Worm (Caenorhabditis elegans) whole organism, L3 larva: Measurements from ENCODE around the gene ZK177.2.
"Not testable (repeated sequence)": the region's sequence is repeated elsewhere in the genome, so short reads cannot be mapped to it uniquely, and the experiment has no call there.

Source experiments
- R02D3.7 ChIP-seq: fragments of 150-350 bp; optimal IDR thresholded peaks from 2 replicates; lab custom pipeline; 2014; ENCODE audit warnings: missing biosample characterization, missing genetic modification characterization
- ceh-16 ChIP-seq: sonication (generic microtip); optimal IDR thresholded peaks from 2 replicates; lab custom pipeline; 2017; ENCODE audit warnings: missing biosample characterization, missing genetic modification characterization
- ceh-28 ChIP-seq: fragments of 150-350 bp; optimal IDR thresholded peaks from 2 replicates; lab custom pipeline; 2014; ENCODE audit warnings: missing biosample characterization, missing genetic modification reagents, missing genetic modification characterization
- ceh-82 ChIP-seq: fragments of 150-350 bp; optimal IDR thresholded peaks from 2 replicates; lab custom pipeline; 2014; ENCODE audit warnings: missing biosample characterization, missing genetic modification characterization
- ceh-9 ChIP-seq: sonication (generic microtip); optimal IDR thresholded peaks from 2 replicates; lab custom pipeline; 2018; ENCODE audit warnings: missing biosample characterization, missing genetic modification characterization
- daf-12 ChIP-seq: fragments of 150-350 bp; optimal IDR thresholded peaks from 2 replicates; lab custom pipeline; 2014; ENCODE audit warnings: missing biosample characterization, missing genetic modification reagents, missing genetic modification characterization
- egl-27 ChIP-seq: sonication (generic microtip); optimal IDR thresholded peaks from 4 replicates; lab custom pipeline; 2017; ENCODE audit warnings: missing biosample characterization, missing genetic modification reagents, missing genetic modification characterization
- egl-5 ChIP-seq: fragments of 150-350 bp; optimal IDR thresholded peaks from 2 replicates; lab custom pipeline; 2017; ENCODE audit warnings: missing biosample characterization, missing genetic modification reagents, missing genetic modification characterization, inconsistent platforms
- elt-1 ChIP-seq: fragments of 150-350 bp; optimal IDR thresholded peaks from 2 replicates; lab custom pipeline; 2014; ENCODE audit warnings: missing biosample characterization, missing genetic modification characterization
- elt-2 ChIP-seq: sonication (generic microtip); optimal IDR thresholded peaks from 2 replicates; lab custom pipeline; 2016; ENCODE audit warnings: missing genetic modification reagents, mild to moderate bottlenecking, missing genetic modification characterization, missing compliant biosample characterization
- elt-3 ChIP-seq, 3 experiments: fragments of 150-350 bp in 1 of 3; sonication (generic microtip) in 2 of 3; optimal IDR thresholded peaks; 2 replicates in 2 of 3; 4 replicates in 1 of 3; lab custom pipeline; 2014 to 2017; ENCODE audit warnings: missing biosample characterization in 3 of 3, missing genetic modification characterization in 3 of 3
- fkh-10 ChIP-seq: sonication (generic microtip); optimal IDR thresholded peaks from 2 replicates; lab custom pipeline; 2017; ENCODE audit warnings: missing biosample characterization, missing genetic modification reagents, missing genetic modification characterization
- fos-1 ChIP-seq: fragments of 150-350 bp; optimal IDR thresholded peaks from 2 replicates; lab custom pipeline; 2014; ENCODE audit warnings: missing biosample characterization, missing genetic modification characterization
- hmg-11 ChIP-seq: sonication (generic microtip); optimal IDR thresholded peaks from 2 replicates; lab custom pipeline; 2016; ENCODE audit warnings: missing genetic modification characterization, missing compliant biosample characterization
- jun-1 ChIP-seq: fragments of 150-350 bp; optimal IDR thresholded peaks from 2 replicates; lab custom pipeline; 2014; ENCODE audit warnings: missing biosample characterization, missing genetic modification reagents, missing genetic modification characterization
- lin-39 ChIP-seq: fragments of 150-350 bp; optimal IDR thresholded peaks from 2 replicates; lab custom pipeline; 2018; ENCODE audit warnings: missing biosample characterization, missing genetic modification reagents, missing genetic modification characterization
- mdl-1 ChIP-seq: fragments of 150-350 bp; optimal IDR thresholded peaks from 2 replicates; lab custom pipeline; 2014; ENCODE audit warnings: missing biosample characterization, missing genetic modification characterization
- nfya-1 ChIP-seq: sonication (generic microtip); optimal IDR thresholded peaks from 2 replicates; lab custom pipeline; 2017; ENCODE audit warnings: missing genetic modification characterization, mild to moderate bottlenecking, missing compliant biosample characterization, antibody characterized with exemption, moderate library complexity; ENCODE audit not compliant: insufficient read depth
- nhr-12 ChIP-seq: fragments of 150-350 bp; optimal IDR thresholded peaks from 2 replicates; lab custom pipeline; 2014; ENCODE audit warnings: missing biosample characterization, missing genetic modification characterization
- nhr-23 ChIP-seq: fragments of 150-350 bp; optimal IDR thresholded peaks from 2 replicates; lab custom pipeline; 2014; ENCODE audit warnings: missing biosample characterization, missing genetic modification reagents, missing genetic modification characterization
- nhr-25 ChIP-seq: sonication (generic microtip); optimal IDR thresholded peaks from 2 replicates; lab custom pipeline; 2017; ENCODE audit warnings: missing biosample characterization, missing genetic modification characterization
- nhr-28 ChIP-seq: fragments of 150-350 bp; optimal IDR thresholded peaks from 2 replicates; lab custom pipeline; 2014; ENCODE audit warnings: missing biosample characterization, missing genetic modification characterization
- nhr-43 ChIP-seq: sonication (generic microtip); optimal IDR thresholded peaks from 2 replicates; lab custom pipeline; 2016; ENCODE audit warnings: mild to moderate bottlenecking, missing genetic modification characterization, missing compliant biosample characterization; ENCODE audit not compliant: poor library complexity, severe bottlenecking
- nhr-76 ChIP-seq: fragments of 150-350 bp; sonication (generic microtip); optimal IDR thresholded peaks from 5 replicates; lab custom pipeline; 2014; ENCODE audit warnings: missing biosample characterization, missing genetic modification characterization
- nhr-77 ChIP-seq: fragments of 150-350 bp; optimal IDR thresholded peaks from 2 replicates; lab custom pipeline; 2014; ENCODE audit warnings: missing biosample characterization, missing genetic modification characterization
- pha-4 ChIP-seq: fragments of 150-350 bp; optimal IDR thresholded peaks from 2 replicates; lab custom pipeline; 2014; ENCODE audit warnings: missing biosample characterization, missing genetic modification reagents, missing genetic modification characterization
- pqm-1 ChIP-seq: fragments of 150-350 bp; optimal IDR thresholded peaks from 2 replicates; lab custom pipeline; 2017; ENCODE audit warnings: missing biosample characterization, missing genetic modification characterization, inconsistent platforms
- skn-1 ChIP-seq: fragments of 150-350 bp; optimal IDR thresholded peaks from 2 replicates; lab custom pipeline; 2014; ENCODE audit warnings: missing biosample characterization, missing genetic modification characterization
- snpc-4 ChIP-seq: fragments of 150-350 bp; optimal IDR thresholded peaks from 2 replicates; lab custom pipeline; 2014; ENCODE audit warnings: missing biosample characterization, missing genetic modification characterization
- tbx-2 ChIP-seq: sonication (generic microtip); optimal IDR thresholded peaks from 2 replicates; lab custom pipeline; 2016; ENCODE audit warnings: mild to moderate bottlenecking, missing genetic modification characterization, missing compliant biosample characterization
- zag-1 ChIP-seq: fragments of 150-350 bp; optimal IDR thresholded peaks from 2 replicates; lab custom pipeline; 2014; ENCODE audit warnings: missing biosample characterization, missing genetic modification characterization
- ztf-4 ChIP-seq: fragments of 150-350 bp; optimal IDR thresholded peaks from 2 replicates; lab custom pipeline; 2014; ENCODE audit warnings: missing biosample characterization, missing genetic modification characterization

ZK177.2 gene

DNA sequence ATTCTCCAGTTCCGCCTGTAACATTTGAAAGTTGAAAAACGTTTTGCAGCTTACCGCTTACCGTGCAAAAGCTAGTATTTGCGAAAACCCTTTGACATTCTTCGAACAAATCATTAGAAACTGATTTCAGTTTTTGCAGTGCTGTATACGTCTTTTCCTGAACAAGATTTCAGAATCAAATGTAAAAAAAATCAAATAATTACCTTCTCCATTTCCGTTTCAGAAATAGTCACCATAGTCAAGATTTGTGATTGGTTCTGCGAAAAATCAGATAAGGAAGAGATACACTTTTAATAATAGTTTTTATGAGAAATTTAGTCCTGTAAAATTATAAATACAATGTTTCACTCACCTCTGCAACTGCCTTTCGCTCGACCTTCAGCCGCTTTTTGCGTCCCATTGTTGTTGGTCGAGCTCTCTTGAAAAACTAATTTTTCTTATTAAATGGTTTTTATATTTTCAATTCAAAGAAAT, 12.9 kb downstream of the ZK177.2 start, which contains the start of gene C17C3.9:
TSS of gene C17C3.9 (minus strand) at position 424 of the 474 bp plus-strand sequence.
- TF ChIP-seq pha-4 (no peak), nhr-25 (no peak), egl-27 (tag; lab: Kevin White, UChicago) (no peak), zag-1 (tag; lab: Kevin White, UChicago) (no peak), ceh-16 (tag; lab: Kevin White, UChicago) (no peak), mdl-1 (tag; lab: Kevin White, UChicago) (no peak), R02D3.7 (tag; lab: Kevin White, UChicago) (no peak), nhr-43 (tag; lab: Kevin White, UChicago) (no peak), nhr-23 (tag; lab: Kevin White, UChicago) (no peak), fkh-10 (GFP tag; lab: Kevin White, UChicago) (no peak), ceh-9 (no peak)

ce11 chrII:5533642-5534041, 14.6 kb downstream of the ZK177.2 start, which contains the start of gene hlh-26:
TSS of gene hlh-26 (minus strand) at chrII:5533742.
- no peak for TF ChIP-seq nhr-23 (tag; lab: Kevin White, UChicago)

DNA sequence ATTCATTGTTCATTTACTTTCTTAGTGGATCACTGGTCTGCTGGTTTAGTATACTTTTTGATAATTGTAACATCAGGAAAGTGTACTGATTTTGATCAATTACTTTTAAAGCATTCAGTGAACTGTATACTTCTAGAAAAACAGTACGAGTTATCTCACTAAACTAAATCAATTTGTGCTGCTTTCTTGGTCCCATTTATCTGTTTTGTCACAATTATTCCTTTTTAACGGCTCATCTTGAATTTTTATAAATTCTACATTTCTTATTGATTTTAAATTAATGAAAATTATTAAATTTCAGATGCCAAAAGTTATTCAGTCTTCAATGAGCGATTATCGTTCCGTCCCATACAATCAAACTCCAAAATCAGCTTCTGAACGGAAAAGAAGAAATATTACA, 15.9 kb downstream of the ZK177.2 start, which contains the start of gene hlh-25:
TSS of gene hlh-25 (plus strand) at position 301 of the 400 bp plus-strand sequence.
- not testable (repeated sequence) for TF ChIP-seq nhr-43 (tag; lab: Kevin White, UChicago); elt-3 (tag; optimal IDR thresholded peaks at IDR 0.05; lab: Kevin White, UChicago); ceh-82

DNA sequence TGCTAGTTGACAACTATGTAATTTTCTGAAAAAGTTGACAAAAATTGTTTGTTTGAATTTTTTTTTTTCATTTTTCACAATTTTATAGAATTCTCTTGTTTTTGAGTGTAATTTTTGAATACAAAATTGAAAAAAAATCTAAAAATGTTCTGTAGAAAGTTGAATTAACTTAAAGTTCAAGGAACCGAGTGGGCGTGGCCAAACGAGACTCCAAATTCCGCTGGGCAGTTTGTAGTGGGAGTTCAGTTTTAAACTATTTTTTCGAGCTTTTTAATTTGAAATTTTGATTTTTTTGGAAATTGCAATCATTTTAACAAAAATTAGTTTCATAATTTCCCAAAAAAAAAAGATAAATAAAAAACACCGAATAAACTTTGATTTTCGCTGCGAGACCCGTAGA, 18.1 kb downstream of the ZK177.2 start:
- TF ChIP-seq pha-4, result no peak
- no peak for TF ChIP-seq tbx-2 (tag; lab: Kevin White, UChicago)
- TF ChIP-seq nhr-23 (tag; lab: Kevin White, UChicago), result no peak
- TF ChIP-seq nhr-25, result no peak
- TF ChIP-seq nhr-43 (tag; lab: Kevin White, UChicago), result no peak
- TF ChIP-seq, all 47 proteins: peak for 0

ce11 chrII:5537524-5537923, 18.5 kb downstream of the ZK177.2 start, which contains the start of gene C17C3.11:
TSS of gene C17C3.11 (plus strand) at chrII:5537824.
- TF ChIP-seq ceh-28 (tag; lab: Kevin White, UChicago), result no peak
- TF ChIP-seq snpc-4 (tag; lab: Kevin White, UChicago), result no peak
- TF ChIP-seq egl-5, result no peak
- no peak for TF ChIP-seq pqm-1 (tag; lab: Kevin White, UChicago)
- TF ChIP-seq skn-1 (tag; lab: Kevin White, UChicago), result no peak
- TF ChIP-seq nhr-77 (tag; lab: Kevin White, UChicago), result no peak
- no peak for TF ChIP-seq elt-1 (tag; lab: Kevin White, UChicago)
- no peak for TF ChIP-seq nfya-1 (tag; lab: Kevin White, UChicago)
- TF ChIP-seq nhr-28, result no peak
- no peak for TF ChIP-seq ztf-4
- no peak for TF ChIP-seq nhr-23 (tag; lab: Kevin White, UChicago)
- no peak for TF ChIP-seq zag-1 (tag; lab: Kevin White, UChicago)
- TF ChIP-seq ceh-82, result no peak
- TF ChIP-seq daf-12 (tag; lab: Kevin White, UChicago), result no peak
- no peak for TF ChIP-seq fos-1 (tag; lab: Kevin White, UChicago)

DNA sequence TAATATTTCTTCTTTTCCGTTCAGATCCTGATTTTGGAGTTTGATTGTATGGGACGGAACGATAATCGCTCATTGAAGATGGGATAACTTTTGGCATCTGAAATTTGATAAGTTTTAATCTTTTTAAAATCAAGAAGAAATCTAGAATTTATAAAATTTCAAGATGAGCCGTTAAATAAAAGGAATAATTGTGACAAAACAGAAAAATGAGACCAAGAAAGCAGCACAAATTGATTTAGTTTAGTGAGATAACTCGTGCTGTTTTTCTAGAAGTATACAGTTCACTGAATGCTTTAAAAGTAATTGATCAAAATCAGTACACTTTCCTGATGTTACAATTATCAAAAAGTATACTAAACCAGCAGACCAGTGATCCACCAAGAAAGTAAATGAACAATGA, 21.1 kb downstream of the ZK177.2 start, which contains the start of gene hlh-27:
TSS of gene hlh-27 (minus strand) at position 101 of the 400 bp plus-strand sequence.
- not testable (repeated sequence) for TF ChIP-seq fos-1, R02D3.7, lin-39 (tag; lab: Kevin White, UChicago)

DNA sequence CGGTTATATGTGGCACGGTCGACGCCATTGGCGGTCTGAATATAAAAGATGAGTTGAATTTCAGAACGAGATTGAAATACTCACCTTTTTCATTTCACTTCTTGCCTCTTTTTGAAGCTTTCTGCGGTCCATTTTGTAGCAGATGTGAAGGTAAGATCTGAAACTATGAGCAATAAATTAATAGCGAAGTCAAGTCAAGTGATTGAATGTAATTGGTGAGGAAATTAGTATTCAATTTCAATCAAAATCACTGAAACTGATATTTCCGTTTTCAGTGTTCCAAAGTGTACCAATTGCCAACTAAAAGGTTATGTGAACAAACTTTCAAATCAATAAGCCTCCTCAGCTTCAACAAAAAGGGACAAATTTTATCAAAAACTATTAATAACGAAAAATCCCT, 22.7 kb downstream of the ZK177.2 start, which contains the start of gene C17C3.24:
TSS of gene C17C3.24 (minus strand) at position 101 of the 400 bp plus-strand sequence.
- TF ChIP-seq nhr-25, result no peak
- TF ChIP-seq pqm-1 (tag; lab: Kevin White, UChicago), result no peak
- no peak for TF ChIP-seq jun-1 (tag; lab: Kevin White, UChicago)
- no peak for TF ChIP-seq nhr-43 (tag; lab: Kevin White, UChicago)
- TF ChIP-seq nhr-76, result no peak
- TF ChIP-seq nfya-1 (tag; lab: Kevin White, UChicago), result no peak
- TF ChIP-seq skn-1 (tag; lab: Kevin White, UChicago), result no peak
- TF ChIP-seq ceh-9, result no peak
- TF ChIP-seq elt-2 (tag; lab: Kevin White, UChicago), result no peak
- TF ChIP-seq nhr-12, result no peak
- TF ChIP-seq pha-4, result no peak
- TF ChIP-seq nhr-77 (tag; lab: Kevin White, UChicago), result no peak
- TF ChIP-seq ztf-4, result no peak
- TF ChIP-seq hmg-11, result no peak
- TF ChIP-seq mdl-1 (tag; lab: Kevin White, UChicago), result no peak
- TF ChIP-seq, all 47 proteins: peak for 0
